Fruit fly (Drosophila melanogaster) whole organism, embryonic: ENCODE data around the gene Rpt5.
A peak's percentile ranks its signal among the peaks of the same experiment; 100 is the strongest.

ENCODE experiments used
- CG10565 ChIP-seq: fragments of 200-800 bp; sonication (Bioruptor generic); optimal IDR thresholded peaks from 3 replicates; lab custom pipeline; 2016; ENCODE audit warnings: missing biosample characterization, mild to moderate bottlenecking, missing genetic modification characterization
- CG11085 ChIP-seq: fragments of 200-800 bp; sonication (Bioruptor generic); IDR thresholded peaks from 2 replicates; pipeline ENCODE4 v1.3.6; 2022; ENCODE audit warnings: missing biosample characterization, missing genetic modification characterization
- CG12236 ChIP-seq: fragments of 200-800 bp; sonication (Bioruptor generic); optimal IDR thresholded peaks from 2 replicates; lab custom pipeline; 2016; ENCODE audit warnings: missing biosample characterization, missing genetic modification characterization
- CG12659 ChIP-seq: fragments of 200-800 bp; sonication (Bioruptor generic); optimal IDR thresholded peaks from 3 replicates; lab custom pipeline; 2017; ENCODE audit warnings: mild to moderate bottlenecking, missing biosample characterization, missing genetic modification reagents, missing genetic modification characterization
- CG14667 ChIP-seq: fragments of 200-800 bp; sonication (Bioruptor generic); IDR thresholded peaks from 2 replicates; pipeline ENCODE4 v1.3.6; 2022; ENCODE audit warnings: missing biosample characterization, missing genetic modification characterization
- CG15011 ChIP-seq: fragments of 200-800 bp; sonication (Bioruptor generic); optimal IDR thresholded peaks from 3 replicates; lab custom pipeline; 2018; ENCODE audit warnings: missing biosample characterization, mild to moderate bottlenecking, missing genetic modification characterization
- CG15514 ChIP-seq: fragments of 200-800 bp; sonication (Bioruptor generic); optimal IDR thresholded peaks from 3 replicates; lab custom pipeline; 2017; ENCODE audit warnings: missing biosample characterization, missing genetic modification characterization, mild to moderate bottlenecking, moderate library complexity, missing genetic modification reagents
- CG16863 ChIP-seq: fragments of 200-800 bp; sonication (Bioruptor generic); optimal IDR thresholded peaks from 3 replicates; lab custom pipeline; 2016; ENCODE audit warnings: missing biosample characterization, missing genetic modification characterization
- CG17359 ChIP-seq: fragments of 200-800 bp; sonication (Bioruptor generic); optimal IDR thresholded peaks from 3 replicates; lab custom pipeline; 2018; ENCODE audit warnings: missing biosample characterization, mild to moderate bottlenecking, missing genetic modification characterization, moderate library complexity
- CG2875 ChIP-seq: fragments of 200-800 bp; sonication (Bioruptor generic); optimal IDR thresholded peaks from 2 replicates; lab custom pipeline; 2017; ENCODE audit warnings: missing biosample characterization, mild to moderate bottlenecking, missing genetic modification characterization, missing genetic modification reagents
- CG3407 ChIP-seq: fragments of 200-800 bp; sonication (Bioruptor generic); optimal IDR thresholded peaks from 2 replicates; lab custom pipeline; 2018; ENCODE audit warnings: missing biosample characterization, mild to moderate bottlenecking, missing genetic modification characterization
- CG5953 ChIP-seq: fragments of 200-800 bp; sonication (Bioruptor generic); IDR thresholded peaks from 2 replicates; pipeline ENCODE4 v1.3.6; 2022; ENCODE audit warnings: missing biosample characterization, missing genetic modification characterization
- CG6175 ChIP-seq: fragments of 200-800 bp; sonication (Bioruptor generic); IDR thresholded peaks from 3 replicates; pipeline ENCODE4 v1.3.6; 2022; ENCODE audit warnings: missing biosample characterization, missing genetic modification characterization
- CG7357 ChIP-seq: fragments of 200-800 bp; sonication (Bioruptor generic); IDR thresholded peaks from 3 replicates; pipeline ENCODE4 v1.3.6; 2022; ENCODE audit warnings: missing biosample characterization, missing genetic modification characterization
- CG7963 ChIP-seq: fragments of 200-800 bp; sonication (Bioruptor generic); IDR thresholded peaks from 3 replicates; pipeline ENCODE4 v1.3.6; 2022; ENCODE audit warnings: missing biosample characterization, missing genetic modification characterization; ENCODE audit not compliant: partially characterized antibody
- CG8089 ChIP-seq: fragments of 200-800 bp; sonication (Bioruptor generic); optimal IDR thresholded peaks from 3 replicates; lab custom pipeline; 2016; ENCODE audit warnings: missing biosample characterization, missing genetic modification characterization
- CG8765 ChIP-seq: fragments of 200-800 bp; sonication (Bioruptor generic); IDR thresholded peaks from 2 replicates; pipeline ENCODE4 v1.3.6; 2022; ENCODE audit warnings: missing biosample characterization, missing genetic modification characterization
- CG9437 ChIP-seq: fragments of 200-800 bp; sonication (Bioruptor generic); optimal IDR thresholded peaks from 2 replicates; lab custom pipeline; 2018; ENCODE audit warnings: missing biosample characterization, mild to moderate bottlenecking, missing genetic modification characterization
- CG9817 ChIP-seq: fragments of 200-800 bp; sonication (Bioruptor generic); optimal IDR thresholded peaks from 2 replicates; lab custom pipeline; 2018; ENCODE audit warnings: missing biosample characterization, mild to moderate bottlenecking, missing genetic modification characterization, moderate library complexity
- Deaf1 ChIP-seq: fragments of 200-800 bp; optimal IDR thresholded peaks from 3 replicates; lab custom pipeline; 2019; ENCODE audit warnings: missing biosample characterization, mild to moderate bottlenecking, missing genetic modification characterization, moderate library complexity
- Eip74EF ChIP-seq, 2 experiments: fragments of 200-800 bp in 1 of 2; fragments of >200 bp in 1 of 2; sonication (Bioruptor generic) in 1 of 2; optimal IDR thresholded peaks; 2 replicates each; lab custom pipeline; 2017 to 2019; ENCODE audit warnings: missing biosample characterization in 2 of 2, missing genetic modification characterization in 2 of 2, mild to moderate bottlenecking in 1 of 2, moderate library complexity in 1 of 2
- HLH4C ChIP-seq: fragments of 200-800 bp; sonication (Bioruptor generic); IDR thresholded peaks from 3 replicates; pipeline ENCODE4 v1.3.6; 2022; ENCODE audit warnings: missing biosample characterization, missing genetic modification characterization; ENCODE audit not compliant: partially characterized antibody
- MTF-1 ChIP-seq: fragments of 200-800 bp; sonication (Bioruptor generic); optimal IDR thresholded peaks from 2 replicates; lab custom pipeline; 2018; ENCODE audit warnings: missing biosample characterization, mild to moderate bottlenecking, missing genetic modification characterization, borderline replicate concordance
- Med ChIP-seq: fragments of 200-800 bp; sonication (Bioruptor generic); peaks from one replicate; lab custom pipeline; 2016; ENCODE audit warnings: missing biosample characterization, missing genetic modification characterization, mild to moderate bottlenecking, inconsistent platforms, moderate library complexity
- Mes4 ChIP-seq: fragments of 200-800 bp; sonication (Bioruptor generic); optimal IDR thresholded peaks from 2 replicates; lab custom pipeline; 2016; ENCODE audit warnings: missing biosample characterization, missing genetic modification characterization
- Oli ChIP-seq: fragments of 200-800 bp; sonication (Bioruptor generic); optimal IDR thresholded peaks from 2 replicates; lab custom pipeline; 2018; ENCODE audit warnings: missing biosample characterization, mild to moderate bottlenecking, missing genetic modification characterization, moderate library complexity
- Ptx1 ChIP-seq: fragments of 200-800 bp; sonication (Bioruptor generic); IDR thresholded peaks from 2 replicates; pipeline ENCODE4 v1.3.6; 2022; ENCODE audit warnings: missing biosample characterization, missing genetic modification characterization
- Ssrp ChIP-seq: fragments of 200-800 bp; sonication (Bioruptor generic); optimal IDR thresholded peaks from 2 replicates; lab custom pipeline; 2018; ENCODE audit warnings: missing biosample characterization, mild to moderate bottlenecking, missing genetic modification characterization, moderate library complexity
- Xrp1 ChIP-seq: fragments of 200-800 bp; sonication (Bioruptor generic); IDR thresholded peaks from 2 replicates; pipeline ENCODE4 v1.3.6; 2022; ENCODE audit warnings: missing biosample characterization, missing genetic modification characterization
- amos ChIP-seq: fragments of 200-800 bp; sonication (Bioruptor generic); IDR thresholded peaks from 2 replicates; pipeline ENCODE4 v1.3.6; 2022; ENCODE audit warnings: missing biosample characterization, missing genetic modification characterization; ENCODE audit not compliant: partially characterized antibody
- ap ChIP-seq: fragments of 200-800 bp; sonication (Bioruptor generic); IDR thresholded peaks from 2 replicates; pipeline ENCODE4 v1.3.6; 2022; ENCODE audit warnings: missing biosample characterization, missing genetic modification characterization
- ato ChIP-seq: fragments of 200-800 bp; sonication (Bioruptor generic); IDR thresholded peaks from 2 replicates; pipeline ENCODE4 v1.3.6; 2022; ENCODE audit warnings: missing biosample characterization, missing genetic modification characterization; ENCODE audit not compliant: partially characterized antibody
- bab2 ChIP-seq: fragments of 200-800 bp; sonication (Bioruptor generic); optimal IDR thresholded peaks from 2 replicates; lab custom pipeline; 2016; ENCODE audit warnings: missing biosample characterization, missing genetic modification characterization
- cg ChIP-seq: fragments of 200-800 bp; sonication (Bioruptor generic); optimal IDR thresholded peaks from 3 replicates; lab custom pipeline; 2019; ENCODE audit warnings: missing biosample characterization, mild to moderate bottlenecking, missing genetic modification characterization, moderate library complexity
- chm ChIP-seq: fragments of 200-800 bp; sonication (Bioruptor generic); IDR thresholded peaks from 2 replicates; pipeline ENCODE4 v1.3.6; 2022; ENCODE audit warnings: missing biosample characterization, missing genetic modification characterization
- dati ChIP-seq: fragments of 200-800 bp; sonication (Bioruptor generic); IDR thresholded peaks from 2 replicates; pipeline ENCODE4 v1.3.6; 2022; ENCODE audit warnings: missing biosample characterization, missing genetic modification characterization
- ftz-f1 ChIP-seq: fragments of 200-800 bp; sonication (Bioruptor generic); optimal IDR thresholded peaks from 2 replicates; lab custom pipeline; 2016; ENCODE audit warnings: missing biosample characterization, missing genetic modification characterization
- jing ChIP-seq: fragments of 200-800 bp; sonication (Bioruptor generic); optimal IDR thresholded peaks from 2 replicates; lab custom pipeline; 2018; ENCODE audit warnings: missing biosample characterization, mild to moderate bottlenecking, missing genetic modification characterization
- klu ChIP-seq: fragments of 200-800 bp; sonication (Bioruptor generic); IDR thresholded peaks from 2 replicates; pipeline ENCODE4 v1.3.6; 2022; ENCODE audit warnings: missing biosample characterization, missing genetic modification characterization
- org-1 ChIP-seq: fragments of 200-800 bp; sonication (Bioruptor generic); optimal IDR thresholded peaks from 2 replicates; lab custom pipeline; 2017; ENCODE audit warnings: missing biosample characterization, missing genetic modification characterization
- prd ChIP-seq, 3 experiments: fragments of >200 bp in 2 of 3; fragments of 200-800 bp in 1 of 3; sonication (Bioruptor generic) in 1 of 3; optimal IDR thresholded peaks in 2 of 3; IDR thresholded peaks in 1 of 3; 2 replicates in 2 of 3; 3 replicates in 1 of 3; pipeline versions ENCODE4 v1.3.6 to Lab custom; 2017 to 2022; ENCODE audit warnings: missing biosample characterization in 1 of 3, missing genetic modification characterization in 1 of 3
- scrt ChIP-seq: fragments of 200-800 bp; sonication (Bioruptor generic); optimal IDR thresholded peaks from 2 replicates; lab custom pipeline; 2018; ENCODE audit warnings: missing biosample characterization, mild to moderate bottlenecking, missing genetic modification characterization, moderate library complexity
- sd ChIP-seq: fragments of 200-800 bp; sonication (Bioruptor generic); optimal IDR thresholded peaks from 3 replicates; lab custom pipeline; 2018; ENCODE audit warnings: missing biosample characterization, mild to moderate bottlenecking, missing genetic modification characterization, moderate library complexity
- sisA ChIP-seq: fragments of 200-800 bp; sonication (Bioruptor generic); IDR thresholded peaks from 2 replicates; pipeline ENCODE4 v1.3.6; 2022; ENCODE audit warnings: missing biosample characterization, missing genetic modification characterization
- so ChIP-seq: fragments of 200-800 bp; sonication (Bioruptor generic); IDR thresholded peaks from 3 replicates; pipeline ENCODE4 v1.3.6; 2022; ENCODE audit warnings: missing biosample characterization, missing genetic modification characterization
- tll ChIP-seq, 2 experiments: fragments of 200-800 bp in 1 of 2; fragments of >200 bp in 1 of 2; sonication (Bioruptor generic) in 1 of 2; optimal IDR thresholded peaks; 2 replicates each; lab custom pipeline; 2017 to 2019; ENCODE audit warnings: missing biosample characterization in 2 of 2, missing genetic modification characterization in 2 of 2, mild to moderate bottlenecking in 1 of 2, moderate library complexity in 1 of 2
- vfl ChIP-seq: fragments of 200-800 bp; sonication (Bioruptor generic); optimal IDR thresholded peaks from 2 replicates; lab custom pipeline; 2016; ENCODE audit warnings: missing biosample characterization, missing genetic modification characterization
- zf30C ChIP-seq: fragments of 200-800 bp; sonication (Bioruptor generic); optimal IDR thresholded peaks from 3 replicates; lab custom pipeline; 2018; ENCODE audit warnings: missing biosample characterization, mild to moderate bottlenecking, missing genetic modification characterization

Gene Rpt5

dm6 chr3R:23723381-23724034 lies 29.2 kb upstream of the Rpt5 start (continued):
- no peak for TF ChIP-seq ato (GFP tag; lab: Robert Waterston, UW)
- TF ChIP-seq CG3407 (GFP tag; lab: Kevin White, UChicago): peak; percentile 75
- TF ChIP-seq ftz-f1 (GFP tag; lab: Kevin White, UChicago): no peak
- no peak for TF ChIP-seq sisA (GFP tag; lab: Robert Waterston, UW)
- no peak for TF ChIP-seq prd (optimal IDR thresholded peaks at IDR 0.05; lab: Kevin White, UChicago)
- peak; percentile 41; the same call in 1 of the 3 replicates for TF ChIP-seq prd (GFP tag; IDR thresholded peaks at IDR 0.05; lab: Robert Waterston, UW)
- peak; percentile 11 for TF ChIP-seq CG15514 (GFP tag; lab: Kevin White, UChicago)
- no peak for TF ChIP-seq HLH4C (GFP tag; lab: Robert Waterston, UW)
- no peak for TF ChIP-seq Deaf1 (tag; lab: Kevin White, UChicago)
- no peak for TF ChIP-seq jing
- peak; percentile 97 for TF ChIP-seq Med (GFP tag; lab: Kevin White, UChicago)
- TF ChIP-seq CG9817 (tag; lab: Kevin White, UChicago): peak; percentile 7
- no peak for TF ChIP-seq scrt (GFP tag; lab: Kevin White, UChicago)
- no peak for TF ChIP-seq CG12659 (GFP tag; lab: Kevin White, UChicago)
- TF ChIP-seq dati (GFP tag; lab: Robert Waterston, UW): 0 out of 2 replicates have a peak, but pooled peaks have one; percentile 19
- TF ChIP-seq so: peak; percentile 37; the same call in 1 of the 3 replicates
- TF ChIP-seq CG17359 (tag; lab: Kevin White, UChicago): peak; percentile 84
- TF ChIP-seq zf30C (GFP tag; lab: Kevin White, UChicago): no peak
- TF ChIP-seq CG9437 (GFP tag; lab: Kevin White, UChicago): no peak
- TF ChIP-seq ap (GFP tag; lab: Robert Waterston, UW): no peak
- TF ChIP-seq CG15011 (GFP tag; lab: Kevin White, UChicago): no peak
- no peak for TF ChIP-seq klu (GFP tag; lab: Robert Waterston, UW)
- no peak for TF ChIP-seq CG10565 (GFP tag; lab: Kevin White, UChicago)
- peak; percentile 63 for TF ChIP-seq cg
- no peak for TF ChIP-seq vfl
- TF ChIP-seq CG5953: peak; percentile 54; the same call in 1 of the 2 replicates
- TF ChIP-seq sd: no peak
- no peak for TF ChIP-seq CG8765 (GFP tag; lab: Robert Waterston, UW)
- peak; percentile 45 for TF ChIP-seq CG12236
- peak; percentile 42 for TF ChIP-seq bab2 (GFP tag; lab: Kevin White, UChicago)
- TF ChIP-seq CG8089: no peak
- no peak for TF ChIP-seq Eip74EF (GFP tag; optimal IDR thresholded peaks at IDR 0.05; lab: Kevin White, UChicago)
- peak; percentile 68 for TF ChIP-seq CG2875 (GFP tag; lab: Kevin White, UChicago)
- no peak for TF ChIP-seq Ssrp
- no peak for TF ChIP-seq CG11085 (GFP tag; lab: Robert Waterston, UW)
- TF ChIP-seq CG16863 (GFP tag; lab: Kevin White, UChicago): no peak
- no peak for TF ChIP-seq CG7357
- peak; percentile 95 for TF ChIP-seq MTF-1 (GFP tag; lab: Kevin White, UChicago)
- TF ChIP-seq CG7963 (GFP tag; lab: Robert Waterston, UW): no peak
- peak; percentile 47 for TF ChIP-seq Mes4 (GFP tag; lab: Kevin White, UChicago)
- TF ChIP-seq Xrp1 (GFP tag; lab: Robert Waterston, UW): peak; percentile 90
- TF ChIP-seq Ptx1: peak; percentile 17; the same call in 1 of the 2 replicates
- TF ChIP-seq amos: no peak; the same call in 1 of the 2 replicates
- TF ChIP-seq org-1 (GFP tag; lab: Kevin White, UChicago): peak; percentile 46
- TF ChIP-seq CG6175 (GFP tag; lab: Robert Waterston, UW): no peak
- TF ChIP-seq CG14667: no peak
- no peak for TF ChIP-seq tll (GFP tag; optimal IDR thresholded peaks at IDR 0.05; lab: Kevin White, UChicago)
- TF ChIP-seq Oli (tag; lab: Kevin White, UChicago): no peak
- TF ChIP-seq chm (GFP tag; lab: Robert Waterston, UW): 0 out of 2 replicates have a peak, but pooled peaks have one; percentile 58
